Worm (Caenorhabditis elegans): ENCODE data around the gene C39B10.1.

- no peak for TF ChIP-seq dao-5 (tag; optimal IDR thresholded peaks at IDR 0.05)
- TF ChIP-seq him-1 (tag; optimal IDR thresholded peaks at IDR 0.05), result no peak
Observed at ce11 chrX:10507971-10508370, 44.5 kb upstream of the C39B10.1 start.
